Fruit fly (Drosophila melanogaster): Measurements from ENCODE around the gene miple1.

- TF ChIP-seq h (GFP tag; optimal IDR thresholded peaks at IDR 0.05) (peak; percentile 70), usp (GFP tag; optimal IDR thresholded peaks at IDR 0.05) (no peak), HLH106 (tag; optimal IDR thresholded peaks at IDR 0.05) (peak; percentile 50), Abd-B (GFP tag; optimal IDR thresholded peaks at IDR 0.05) (no peak), CG32264 (GFP tag; optimal IDR thresholded peaks at IDR 0.05) (no peak)
Measured at dm6 chr3L:270760-271500, 3.8 kb downstream of the miple1 start, which contains the start of gene miple2.

Measured in whole organism, wandering third instar larva.